Fruit fly (Drosophila melanogaster): ENCODE measurements around the gene Tim8.
A peak's percentile ranks its signal among the peaks of the same experiment; 100 is the strongest.

- TF ChIP-seq Snoo (tag; optimal IDR thresholded peaks at IDR 0.05) = no peak
- peak; percentile 45 for TF ChIP-seq CG8159 (tag; optimal IDR thresholded peaks at IDR 0.05)
- TF ChIP-seq EcR (GFP tag; optimal IDR thresholded peaks at IDR 0.05) = no peak
- TF ChIP-seq D1 (tag; optimal IDR thresholded peaks at IDR 0.05) = no peak
- TF ChIP-seq CG9948 (tag; optimal IDR thresholded peaks at IDR 0.05) = peak; percentile 28
- TF ChIP-seq gl (tag; optimal IDR thresholded peaks at IDR 0.05) = no peak
Observed at dm6 chrX:11384023-11384444, 15.8 kb downstream of the Tim8 start.
